Worm (Caenorhabditis elegans): Measurements from ENCODE around the gene flp-1.

DNA sequence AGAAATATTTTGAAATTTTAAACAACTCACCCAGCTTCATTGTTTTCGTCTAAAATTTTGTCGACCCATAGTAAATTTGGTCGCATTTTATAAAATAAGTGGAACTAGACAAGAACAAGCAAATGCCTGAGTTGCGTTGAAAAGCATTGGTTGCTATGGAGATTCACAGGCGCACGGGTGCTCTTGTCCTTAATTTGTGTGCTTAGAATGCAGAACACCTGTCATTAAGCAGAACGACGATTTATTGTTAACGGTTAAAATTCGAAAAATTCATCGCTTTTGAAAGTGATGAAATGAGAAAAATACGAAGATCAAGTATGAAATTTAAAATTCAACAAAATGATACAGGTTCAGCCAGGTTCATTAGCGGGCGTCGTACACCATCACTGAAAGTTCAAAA, 1.6 kb downstream of the flp-1 start, which contains the start of gene daf-10:
- TF ChIP-seq hlh-15 (tag; optimal IDR thresholded peaks at IDR 0.05) (no peak), ets-4 (tag; optimal IDR thresholded peaks at IDR 0.05) (no peak), unc-55 (GFP tag; optimal IDR thresholded peaks at IDR 0.05) (no peak), sox-2 (GFP tag; IDR thresholded peaks at IDR 0.05) (no peak), che-1 (tag; optimal IDR thresholded peaks at IDR 0.05) (no peak), fkh-10 (GFP tag; optimal IDR thresholded peaks at IDR 0.05) (no peak), nfya-1 (tag; optimal IDR thresholded peaks at IDR 0.05) (no peak), eyg-1 (tag; optimal IDR thresholded peaks at IDR 0.05) (no peak), rnt-1 (tag; optimal IDR thresholded peaks at IDR 0.05) (no peak), K09A11.1 (tag; optimal IDR thresholded peaks at IDR 0.05; ENCODE audit: insufficient read depth) (no peak), nhr-11 (tag; optimal IDR thresholded peaks at IDR 0.05) (no peak), pha-4 (tag; optimal IDR thresholded peaks at IDR 0.05) (no peak)

All from whole organism, late embryonic.